Worm (Caenorhabditis elegans) whole organism, midembryonic: Measurements from ENCODE around the gene K06G5.3.

ENCODE experiments used
- ref-1 ChIP-seq: fragments of 200-800 bp; sonication (Bioruptor generic); conservative IDR thresholded peaks from 2 replicates; pipeline ENCODE4 v1.3.6; 2022; ENCODE audit warnings: missing genetic modification reagents, missing genetic modification characterization, missing compliant biosample characterization
- ztf-29 ChIP-seq: fragments of 200-800 bp; sonication (Bioruptor generic); IDR thresholded peaks from 2 replicates; pipeline ENCODE4 v1.3.6; 2022; ENCODE audit warnings: missing genetic modification reagents, missing genetic modification characterization, missing compliant biosample characterization

- TF ChIP-seq ref-1 (no peak), ztf-29 (GFP tag; lab: Robert Waterston, UW) (no peak)
Measured at ce11 chrX:14186466-14186865, 36.6 kb downstream of the K06G5.3 start, which contains the start of gene ceh-36.
